Worm (Caenorhabditis elegans) whole organism, late embryonic: ENCODE results near the gene C50F4.4.

Source experiments
- C08G9.2 ChIP-seq: sonication (generic microtip); optimal IDR thresholded peaks from 2 replicates; lab custom pipeline; 2016; ENCODE audit warnings: mild to moderate bottlenecking, missing genetic modification characterization, moderate library complexity, missing compliant biosample characterization
- F13H6.1 ChIP-seq: sonication (generic microtip); optimal IDR thresholded peaks from 2 replicates; lab custom pipeline; 2016; ENCODE audit warnings: missing genetic modification characterization, missing compliant biosample characterization
- T23F11.4 ChIP-seq: fragments of 200-800 bp; sonication (Bioruptor generic); optimal IDR thresholded peaks from 2 replicates; lab custom pipeline; 2018; ENCODE audit warnings: mild to moderate bottlenecking, missing genetic modification characterization, missing compliant biosample characterization
- Y22D7AL.16 ChIP-seq: sonication (generic microtip); optimal IDR thresholded peaks from 2 replicates; lab custom pipeline; 2016; ENCODE audit warnings: missing genetic modification characterization, missing compliant biosample characterization
- ama-1 ChIP-seq: fragments of 150-350 bp; optimal IDR thresholded peaks from 2 replicates; lab custom pipeline; 2014
- ceh-14 ChIP-seq: sonication (generic microtip); optimal IDR thresholded peaks from 2 replicates; lab custom pipeline; 2016; ENCODE audit warnings: missing genotype, missing genetic modification characterization, missing compliant biosample characterization
- ceh-18 ChIP-seq: sonication (generic microtip); optimal IDR thresholded peaks from 2 replicates; lab custom pipeline; 2016; ENCODE audit warnings: missing genetic modification characterization, missing compliant biosample characterization
- ceh-19 ChIP-seq: fragments of 200-800 bp; sonication (Bioruptor generic); optimal IDR thresholded peaks from 2 replicates; lab custom pipeline; 2018; ENCODE audit warnings: mild to moderate bottlenecking, missing genetic modification characterization, missing compliant biosample characterization
- ceh-2 ChIP-seq: sonication (generic microtip); optimal IDR thresholded peaks from 2 replicates; lab custom pipeline; 2016; ENCODE audit warnings: missing genotype, missing genetic modification characterization, missing compliant biosample characterization
- ceh-22 ChIP-seq: sonication (generic microtip); optimal IDR thresholded peaks from 2 replicates; lab custom pipeline; 2017; ENCODE audit warnings: missing biosample characterization, missing genetic modification characterization
- ceh-24 ChIP-seq: sonication (generic microtip); optimal IDR thresholded peaks from 2 replicates; lab custom pipeline; 2016; ENCODE audit warnings: mild to moderate bottlenecking, missing genetic modification characterization, missing compliant biosample characterization
- ceh-30 ChIP-seq: fragments of 150-350 bp; optimal IDR thresholded peaks from 2 replicates; lab custom pipeline; 2014; ENCODE audit warnings: missing biosample characterization, missing genetic modification characterization
- ceh-31 ChIP-seq: sonication (generic microtip); optimal IDR thresholded peaks from 2 replicates; lab custom pipeline; 2016; ENCODE audit warnings: missing genetic modification characterization, missing compliant biosample characterization
- ceh-34 ChIP-seq: sonication (generic microtip); optimal IDR thresholded peaks from 2 replicates; lab custom pipeline; 2016; ENCODE audit warnings: mild to moderate bottlenecking, missing genetic modification characterization, missing compliant biosample characterization
- ceh-48 ChIP-seq: sonication (generic microtip); optimal IDR thresholded peaks from 2 replicates; lab custom pipeline; 2016; ENCODE audit warnings: missing genetic modification characterization, inconsistent platforms, missing compliant biosample characterization
- che-1 ChIP-seq: sonication (generic microtip); optimal IDR thresholded peaks from 2 replicates; lab custom pipeline; 2016; ENCODE audit warnings: mild to moderate bottlenecking, missing genetic modification characterization, missing compliant biosample characterization
- dmd-4 ChIP-seq: sonication (generic microtip); optimal IDR thresholded peaks from 2 replicates; lab custom pipeline; 2016; ENCODE audit warnings: borderline replicate concordance, missing genetic modification characterization, missing compliant biosample characterization
- dve-1 ChIP-seq: sonication (generic microtip); optimal IDR thresholded peaks from 2 replicates; lab custom pipeline; 2017; ENCODE audit warnings: antibody characterized with exemption, mild to moderate bottlenecking, missing genetic modification characterization, missing compliant biosample characterization
- ets-4 ChIP-seq: sonication (generic microtip); optimal IDR thresholded peaks from 2 replicates; lab custom pipeline; 2016; ENCODE audit warnings: missing genetic modification characterization, missing compliant biosample characterization
- fax-1 ChIP-seq: sonication (generic microtip); optimal IDR thresholded peaks from 2 replicates; lab custom pipeline; 2016; ENCODE audit warnings: missing genotype, missing genetic modification characterization, missing compliant biosample characterization
- fkh-10 ChIP-seq: fragments of 150-350 bp; optimal IDR thresholded peaks from 2 replicates; lab custom pipeline; 2014; ENCODE audit warnings: missing biosample characterization, missing genetic modification reagents, missing genetic modification characterization
- fkh-6 ChIP-seq: sonication (generic microtip); optimal IDR thresholded peaks from 2 replicates; lab custom pipeline; 2016; ENCODE audit warnings: missing genetic modification characterization, missing compliant biosample characterization
- hlh-13 ChIP-seq: fragments of 200-800 bp; sonication (Bioruptor generic); optimal IDR thresholded peaks from 2 replicates; lab custom pipeline; 2018; ENCODE audit warnings: mild to moderate bottlenecking, missing genetic modification characterization, missing compliant biosample characterization
- hlh-30 ChIP-seq: sonication (generic microtip); optimal IDR thresholded peaks from 2 replicates; lab custom pipeline; 2017; ENCODE audit warnings: antibody characterized with exemption, missing genetic modification characterization, missing compliant biosample characterization; ENCODE audit not compliant: insufficient read depth
- hlh-8 ChIP-seq: sonication (generic microtip); optimal IDR thresholded peaks from 2 replicates; lab custom pipeline; 2016; ENCODE audit warnings: missing genotype, missing genetic modification characterization, missing compliant biosample characterization
- lim-6 ChIP-seq: sonication (generic microtip); optimal IDR thresholded peaks from 2 replicates; lab custom pipeline; 2016; ENCODE audit warnings: missing genetic modification characterization, missing compliant biosample characterization
- madf-2 ChIP-seq: sonication (generic microtip); optimal IDR thresholded peaks from 2 replicates; lab custom pipeline; 2017; ENCODE audit warnings: missing genetic modification characterization, missing compliant biosample characterization
- mec-3 ChIP-seq: sonication (generic microtip); optimal IDR thresholded peaks from 2 replicates; lab custom pipeline; 2016; ENCODE audit warnings: borderline replicate concordance, missing genetic modification characterization, missing compliant biosample characterization
- nfya-1 ChIP-seq: sonication (generic microtip); optimal IDR thresholded peaks from 2 replicates; lab custom pipeline; 2017; ENCODE audit warnings: missing genetic modification characterization, mild to moderate bottlenecking, missing compliant biosample characterization, antibody characterized with exemption, moderate library complexity
- npax-4 ChIP-seq: sonication (generic microtip); optimal IDR thresholded peaks from 2 replicates; lab custom pipeline; 2016; ENCODE audit warnings: missing genetic modification characterization, missing compliant biosample characterization
- odd-2 ChIP-seq: sonication (generic microtip); optimal IDR thresholded peaks from 2 replicates; lab custom pipeline; 2017; ENCODE audit warnings: antibody characterized with exemption, mild to moderate bottlenecking, missing genetic modification characterization, missing compliant biosample characterization
- pag-3 ChIP-seq: sonication (generic microtip); optimal IDR thresholded peaks from 2 replicates; lab custom pipeline; 2016; ENCODE audit warnings: missing compliant biosample characterization, missing genetic modification characterization, borderline replicate concordance
- pax-1 ChIP-seq: fragments of 150-350 bp; optimal IDR thresholded peaks from 2 replicates; lab custom pipeline; 2014; ENCODE audit warnings: missing biosample characterization, missing genetic modification characterization
- pha-4 ChIP-seq: fragments of 150-350 bp; optimal IDR thresholded peaks from 2 replicates; lab custom pipeline; 2018; ENCODE audit warnings: missing biosample characterization, missing genetic modification reagents, missing genetic modification characterization
- pqm-1 ChIP-seq: sonication (generic microtip); optimal IDR thresholded peaks from 2 replicates; lab custom pipeline; 2016; ENCODE audit warnings: missing genetic modification characterization, missing compliant biosample characterization
- rnt-1 ChIP-seq: sonication (generic microtip); optimal IDR thresholded peaks from 2 replicates; lab custom pipeline; 2016; ENCODE audit warnings: missing genetic modification characterization, missing compliant biosample characterization
- sox-4 ChIP-seq: sonication (generic microtip); optimal IDR thresholded peaks from 2 replicates; lab custom pipeline; 2017; ENCODE audit warnings: mild to moderate bottlenecking, missing genetic modification characterization, inconsistent platforms, missing compliant biosample characterization
- syd-9 ChIP-seq: sonication (generic microtip); optimal IDR thresholded peaks from 2 replicates; lab custom pipeline; 2016; ENCODE audit warnings: mild to moderate bottlenecking, missing genetic modification characterization, moderate library complexity, missing compliant biosample characterization
- tbx-7 ChIP-seq: sonication (generic microtip); optimal IDR thresholded peaks from 2 replicates; lab custom pipeline; 2016; ENCODE audit warnings: missing genotype, missing genetic modification characterization, missing compliant biosample characterization
- ttx-3 ChIP-seq: sonication (generic microtip); optimal IDR thresholded peaks from 2 replicates; lab custom pipeline; 2016; ENCODE audit warnings: missing genetic modification reagents, missing genetic modification characterization, missing compliant biosample characterization
- unc-3 ChIP-seq, 2 experiments: fragments of 200-800 bp in 1 of 2; sonication (Bioruptor generic) in 1 of 2; sonication (generic microtip) in 1 of 2; conservative IDR thresholded peaks in 1 of 2; optimal IDR thresholded peaks in 1 of 2; 2 replicates each; pipeline versions ENCODE4 v1.3.6 to Lab custom; 2016 to 2022; ENCODE audit warnings: missing compliant biosample characterization in 2 of 2, missing genetic modification characterization in 2 of 2, missing genetic modification reagents in 1 of 2
- unc-55 ChIP-seq: sonication (generic microtip); optimal IDR thresholded peaks from 2 replicates; lab custom pipeline; 2017; ENCODE audit warnings: missing biosample characterization, missing genetic modification reagents, missing genetic modification characterization
- unc-86 ChIP-seq: sonication (generic microtip); optimal IDR thresholded peaks from 2 replicates; lab custom pipeline; 2016; ENCODE audit warnings: missing genetic modification characterization, missing compliant biosample characterization
- ztf-16 ChIP-seq: sonication (generic microtip); optimal IDR thresholded peaks from 2 replicates; lab custom pipeline; 2017; ENCODE audit warnings: missing genetic modification characterization, missing compliant biosample characterization

Gene C50F4.4

ce11 chrV:9544176-9544632 is 7.6 kb downstream of the C50F4.4 start, which contains the start of gene mdf-1 (continued):
- TF ChIP-seq pag-3 (tag; lab: Kevin White, UChicago): no peak
- TF ChIP-seq ceh-2 (tag; lab: Kevin White, UChicago): peak; percentile 6
- no peak for TF ChIP-seq fkh-6
- TF ChIP-seq ceh-34 (tag; lab: Kevin White, UChicago): peak; percentile 14
- TF ChIP-seq sox-4 (tag; lab: Kevin White, UChicago): peak; percentile 22

ce11 chrV:9545238-9545709 is 8.7 kb downstream of the C50F4.4 start, which contains the start of the genes his-35 and his-41:
his-35 (minus strand) TSS chrV:9545288.
his-41 (plus strand) TSS chrV:9545536.
- no peak for TF ChIP-seq odd-2 (tag; lab: Kevin White, UChicago)
- no peak for TF ChIP-seq Y22D7AL.16
- no peak for TF ChIP-seq ama-1 (lab: Kevin White, UChicago)
- TF ChIP-seq ttx-3 (tag; lab: Kevin White, UChicago): no peak
- peak; percentile 56 for TF ChIP-seq ceh-48 (tag; lab: Kevin White, UChicago)
- peak; percentile 6 for TF ChIP-seq dve-1 (tag; lab: Kevin White, UChicago)
- no peak for TF ChIP-seq pqm-1
- TF ChIP-seq F13H6.1: no peak
- no peak for TF ChIP-seq ceh-22
- TF ChIP-seq madf-2: no peak
- TF ChIP-seq unc-3 (GFP tag; conservative IDR thresholded peaks at IDR 0.05; lab: Robert Waterston, UW): no peak
- TF ChIP-seq unc-3 (tag; optimal IDR thresholded peaks at IDR 0.05; lab: Kevin White, UChicago): no peak
- TF ChIP-seq mec-3 (tag; lab: Kevin White, UChicago): no peak
- TF ChIP-seq ets-4 (tag; lab: Kevin White, UChicago): no peak
- TF ChIP-seq rnt-1 (tag; lab: Kevin White, UChicago): peak; percentile 11
- TF ChIP-seq che-1 (tag; lab: Kevin White, UChicago): no peak
- TF ChIP-seq lim-6 (tag; lab: Kevin White, UChicago): no peak
- no peak for TF ChIP-seq ceh-24 (tag; lab: Kevin White, UChicago)
- no peak for TF ChIP-seq pha-4 (tag; lab: Kevin White, UChicago)
- no peak for TF ChIP-seq tbx-7 (tag; lab: Kevin White, UChicago)
- TF ChIP-seq nfya-1 (tag; lab: Kevin White, UChicago): peak; percentile 39
- peak; percentile 11 for TF ChIP-seq ceh-31

ce11 chrV:9546042-9546581 is 9.5 kb downstream of the C50F4.4 start, which contains the start of gene C50F4.6:
C50F4.6 (plus strand) TSS chrV:9546092.
- no peak for TF ChIP-seq madf-2
- TF ChIP-seq nfya-1 (tag; lab: Kevin White, UChicago): peak; percentile 22

ce11 chrV:9546860-9547269 is 10.3 kb downstream of the C50F4.4 start, which contains the start of gene his-37:
his-37 (plus strand) TSS chrV:9547105.
- TF ChIP-seq dve-1 (tag; lab: Kevin White, UChicago) (peak; percentile 95), ceh-19 (GFP tag; lab: Kevin White, UChicago) (no peak), unc-86 (peak; percentile 60), ceh-14 (tag; lab: Kevin White, UChicago) (peak; percentile 71), ceh-18 (tag; lab: Kevin White, UChicago) (peak; percentile 96), ztf-16 (tag; lab: Kevin White, UChicago) (peak; percentile 72), ceh-31 (peak; percentile 96), rnt-1 (tag; lab: Kevin White, UChicago) (peak; percentile 93), ceh-22 (no peak), hlh-13 (no peak), hlh-30 (peak; percentile 64), unc-55 (GFP tag; lab: Kevin White, UChicago) (peak; percentile 92), T23F11.4 (GFP tag; lab: Kevin White, UChicago) (peak; percentile 38), hlh-8 (tag; lab: Kevin White, UChicago) (peak; percentile 41), fkh-10 (GFP tag; lab: Kevin White, UChicago) (peak; percentile 50), fax-1 (no peak), nfya-1 (tag; lab: Kevin White, UChicago) (peak; percentile 93), ama-1 (lab: Kevin White, UChicago) (no peak), C08G9.2 (tag; lab: Kevin White, UChicago) (peak; percentile 44), madf-2 (peak; percentile 74), pax-1 (tag; lab: Kevin White, UChicago) (peak; percentile 79), syd-9 (tag; lab: Kevin White, UChicago) (peak; percentile 57), ceh-30 (tag; lab: Kevin White, UChicago) (peak; percentile 45), npax-4 (tag; lab: Kevin White, UChicago) (no peak), ceh-24 (tag; lab: Kevin White, UChicago) (no peak), dmd-4 (tag; lab: Kevin White, UChicago) (peak; percentile 11), ceh-34 (tag; lab: Kevin White, UChicago) (peak; percentile 67), ets-4 (tag; lab: Kevin White, UChicago) (peak; percentile 86)
